Worm (Caenorhabditis elegans) whole organism, L4 larva: ENCODE results near the gene F13H6.5.

Experiments used
- ceh-28 ChIP-seq: fragments of 150-350 bp; optimal IDR thresholded peaks from 2 replicates; lab custom pipeline; 2014; ENCODE audit warnings: missing biosample characterization, missing genetic modification reagents, missing genetic modification characterization
- ces-1 ChIP-seq: fragments of 150-350 bp; sonication (generic microtip); optimal IDR thresholded peaks from 4 replicates; lab custom pipeline; 2014; ENCODE audit warnings: missing biosample characterization, missing genetic modification reagents, missing genetic modification characterization
- dpl-1 ChIP-seq: fragments of 150-350 bp; optimal IDR thresholded peaks from 2 replicates; lab custom pipeline; 2014; ENCODE audit warnings: missing biosample characterization, missing genetic modification reagents, missing genetic modification characterization
- fkh-10 ChIP-seq: fragments of 150-350 bp; optimal IDR thresholded peaks from 2 replicates; lab custom pipeline; 2014; ENCODE audit warnings: missing biosample characterization, missing genetic modification reagents, missing genetic modification characterization
- nhr-76 ChIP-seq: fragments of 150-350 bp; optimal IDR thresholded peaks from 2 replicates; lab custom pipeline; 2014; ENCODE audit warnings: missing biosample characterization, missing genetic modification characterization
- nhr-77 ChIP-seq: fragments of 150-350 bp; optimal IDR thresholded peaks from 2 replicates; lab custom pipeline; 2014; ENCODE audit warnings: missing biosample characterization, missing genetic modification characterization
- pha-4 ChIP-seq, 2 experiments: fragments of 150-350 bp in 1 of 2; fragments of 200-800 bp in 1 of 2; sonication (Bioruptor generic) in 1 of 2; IDR thresholded peaks in 1 of 2; optimal IDR thresholded peaks in 1 of 2; 2 replicates each; pipeline versions ENCODE4 v1.3.6 to Lab custom; 2014 to 2022; ENCODE audit warnings: missing genetic modification characterization in 2 of 2, missing genetic modification reagents in 2 of 2, missing biosample characterization in 1 of 2, missing compliant biosample characterization in 1 of 2
- zag-1 ChIP-seq: fragments of 150-350 bp; optimal IDR thresholded peaks from 2 replicates; lab custom pipeline; 2014; ENCODE audit warnings: missing biosample characterization, missing genetic modification characterization

DNA sequence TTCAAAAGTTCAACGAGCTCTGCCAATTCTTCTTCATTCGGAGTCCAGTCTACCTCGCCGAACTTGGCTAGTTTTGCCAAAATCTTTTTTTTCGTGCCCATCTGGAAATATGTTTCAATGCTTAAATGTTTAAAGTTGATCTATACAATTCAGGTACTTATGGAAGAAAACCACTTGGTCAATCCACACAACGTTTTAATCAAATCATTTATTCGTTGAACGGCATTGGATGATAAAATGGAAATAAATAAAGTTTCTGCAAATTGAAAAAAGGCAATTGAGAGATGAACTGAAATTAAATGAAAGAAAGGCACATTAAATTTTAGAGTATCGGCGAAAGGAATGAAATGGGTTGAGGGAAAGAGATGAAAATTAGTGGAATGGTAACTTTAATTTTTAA lies 49.3 kb upstream of the F13H6.5 start, which contains the start of gene urb-1:
- no peak for TF ChIP-seq ceh-28 (tag; lab: Kevin White, UChicago)
- TF ChIP-seq fkh-10 = no peak
- TF ChIP-seq nhr-77 (tag; lab: Kevin White, UChicago) = no peak
- no peak for TF ChIP-seq pha-4 (GFP tag; IDR thresholded peaks at IDR 0.05; lab: Robert Waterston, UW)
- no peak for TF ChIP-seq pha-4 (tag; optimal IDR thresholded peaks at IDR 0.05; lab: Kevin White, UChicago)
- no peak for TF ChIP-seq dpl-1
- TF ChIP-seq zag-1 (tag; lab: Kevin White, UChicago) = no peak
- no peak for TF ChIP-seq ces-1
- TF ChIP-seq nhr-76 (tag; lab: Kevin White, UChicago) = no peak
